Worm (Caenorhabditis elegans): ENCODE results near the gene Y57G11C.14.

DNA sequence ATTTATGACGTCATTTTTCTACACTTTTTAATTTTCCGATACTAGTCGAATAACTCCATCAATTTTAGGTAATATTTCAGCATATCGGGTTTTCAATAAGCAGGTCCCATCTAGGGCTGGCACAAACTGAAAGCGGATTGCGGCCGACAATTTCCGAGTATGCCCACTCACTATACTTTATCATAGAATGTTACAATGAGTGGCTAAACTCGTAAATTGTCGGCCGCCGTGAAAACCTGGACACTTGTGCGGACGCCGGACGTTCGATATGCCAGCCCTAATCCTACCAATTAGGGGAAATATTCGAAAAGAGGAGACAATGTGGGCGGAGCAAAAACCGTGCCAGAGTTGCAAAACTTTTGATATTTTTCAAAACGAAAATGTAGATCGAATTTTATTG lies 39.4 kb upstream of the Y57G11C.14 start:
- no peak for TF ChIP-seq med-1 (GFP tag; optimal IDR thresholded peaks at IDR 0.05; ENCODE audit: insufficient read depth)
- TF ChIP-seq klf-2 (GFP tag; conservative IDR thresholded peaks at IDR 0.05): no peak
- TF ChIP-seq ztf-29 (GFP tag; IDR thresholded peaks at IDR 0.05): no peak
- TF ChIP-seq cog-1 (tag; optimal IDR thresholded peaks at IDR 0.05): no peak
- no peak for TF ChIP-seq T22C8.4 (GFP tag; IDR thresholded peaks at IDR 0.05)
- no peak for TF ChIP-seq ref-1 (GFP tag; conservative IDR thresholded peaks at IDR 0.05)
